Fruit fly (Drosophila melanogaster) whole organism, embryonic: Measurements from ENCODE around the gene tHMG1.

Experiments used
- Ada2b ChIP-seq: fragments of 200-800 bp; sonication (Bioruptor generic); IDR thresholded peaks from 2 replicates; pipeline ENCODE4 v1.3.6; 2022; ENCODE audit warnings: missing biosample characterization, missing genetic modification characterization
- C15 ChIP-seq: fragments of 200-800 bp; sonication (Bioruptor generic); IDR thresholded peaks from 3 replicates; pipeline ENCODE4 v1.3.6; 2022; ENCODE audit warnings: missing biosample characterization, missing genetic modification characterization
- CG10274 ChIP-seq: fragments of 200-800 bp; sonication (Bioruptor generic); optimal IDR thresholded peaks from 3 replicates; lab custom pipeline; 2017; ENCODE audit warnings: missing biosample characterization, mild to moderate bottlenecking, missing genetic modification characterization
- CG11695 ChIP-seq: fragments of 200-800 bp; sonication (Bioruptor generic); IDR thresholded peaks from 3 replicates; pipeline ENCODE4 v1.3.6; 2022; ENCODE audit warnings: missing biosample characterization, missing genetic modification characterization
- CG12391 ChIP-seq: fragments of 200-800 bp; sonication (Bioruptor generic); optimal IDR thresholded peaks from 3 replicates; lab custom pipeline; 2018; ENCODE audit warnings: missing biosample characterization, mild to moderate bottlenecking, missing genetic modification characterization, moderate library complexity
- CG13287 ChIP-seq: fragments of 200-800 bp; sonication (Bioruptor generic); IDR thresholded peaks from 2 replicates; pipeline ENCODE4 v1.3.6; 2022; ENCODE audit warnings: missing biosample characterization, missing genetic modification characterization; ENCODE audit not compliant: partially characterized antibody
- CG13624 ChIP-seq: fragments of 200-800 bp; sonication (Bioruptor generic); optimal IDR thresholded peaks from 2 replicates; lab custom pipeline; 2016; ENCODE audit warnings: missing biosample characterization, missing genetic modification characterization
- CG15011 ChIP-seq: fragments of 200-800 bp; sonication (Bioruptor generic); optimal IDR thresholded peaks from 3 replicates; lab custom pipeline; 2018; ENCODE audit warnings: missing biosample characterization, mild to moderate bottlenecking, missing genetic modification characterization
- CG17186 ChIP-seq: fragments of 200-800 bp; sonication (Bioruptor generic); optimal IDR thresholded peaks from 3 replicates; lab custom pipeline; 2017; ENCODE audit warnings: missing biosample characterization, missing genetic modification reagents, missing genetic modification characterization
- CG18011 ChIP-seq: fragments of 200-800 bp; sonication (Bioruptor generic); optimal IDR thresholded peaks from 2 replicates; lab custom pipeline; 2017; ENCODE audit warnings: missing biosample characterization, missing genetic modification characterization, mild to moderate bottlenecking, moderate library complexity, missing genotype
- CG34224 ChIP-seq: fragments of 200-800 bp; sonication (Bioruptor generic); IDR thresholded peaks from 3 replicates; pipeline ENCODE4 v1.3.6; 2022; ENCODE audit warnings: missing biosample characterization, missing genetic modification characterization; ENCODE audit not compliant: partially characterized antibody
- CG7987 ChIP-seq: fragments of 200-800 bp; sonication (Bioruptor generic); optimal IDR thresholded peaks from 2 replicates; lab custom pipeline; 2018; ENCODE audit warnings: missing biosample characterization, mild to moderate bottlenecking, missing genetic modification characterization, moderate library complexity
- CG8944 ChIP-seq: fragments of 200-800 bp; sonication (Bioruptor generic); optimal IDR thresholded peaks from 3 replicates; lab custom pipeline; 2016; ENCODE audit warnings: missing biosample characterization, missing genetic modification characterization
- CG9932 ChIP-seq: fragments of 200-800 bp; sonication (Bioruptor generic); IDR thresholded peaks from 2 replicates; pipeline ENCODE4 v1.3.6; 2022; ENCODE audit warnings: missing biosample characterization, missing genetic modification characterization
- Elba2 ChIP-seq: fragments of 200-800 bp; sonication (Bioruptor generic); optimal IDR thresholded peaks from 3 replicates; lab custom pipeline; 2016; ENCODE audit warnings: missing biosample characterization, missing genetic modification characterization
- Hmx ChIP-seq: fragments of 200-800 bp; sonication (Bioruptor generic); optimal IDR thresholded peaks from 2 replicates; lab custom pipeline; 2016; ENCODE audit warnings: missing biosample characterization, missing genetic modification characterization
- Lpt ChIP-seq: fragments of >200 bp; optimal IDR thresholded peaks from 2 replicates; lab custom pipeline; 2018; ENCODE audit warnings: missing biosample characterization, missing genetic modification characterization
- Med ChIP-seq: fragments of 200-800 bp; sonication (Bioruptor generic); peaks from one replicate; lab custom pipeline; 2016; ENCODE audit warnings: missing biosample characterization, missing genetic modification characterization, mild to moderate bottlenecking, inconsistent platforms, moderate library complexity
- NFAT ChIP-seq: fragments of 200-800 bp; sonication (Bioruptor generic); IDR thresholded peaks from 2 replicates; pipeline ENCODE4 v1.3.6; 2022; ENCODE audit warnings: missing biosample characterization, missing genetic modification characterization
- Opbp ChIP-seq: fragments of 200-800 bp; sonication (Bioruptor generic); IDR thresholded peaks from 3 replicates; pipeline ENCODE4 v1.3.6; 2022; ENCODE audit warnings: missing biosample characterization, missing genetic modification characterization; ENCODE audit not compliant: partially characterized antibody
- PHDP ChIP-seq: fragments of 200-800 bp; sonication (Bioruptor generic); optimal IDR thresholded peaks from 3 replicates; lab custom pipeline; 2018; ENCODE audit warnings: missing biosample characterization, mild to moderate bottlenecking, missing genetic modification characterization, moderate library complexity
- Rfx ChIP-seq: fragments of 200-800 bp; sonication (Bioruptor generic); IDR thresholded peaks from 2 replicates; pipeline ENCODE4 v1.3.6; 2022; ENCODE audit warnings: missing biosample characterization, missing genetic modification characterization
- Sry-δ ChIP-seq: fragments of 200-800 bp; sonication (Bioruptor generic); optimal IDR thresholded peaks from 2 replicates; lab custom pipeline; 2016; ENCODE audit warnings: missing biosample characterization, missing genetic modification characterization
- Ssrp ChIP-seq: fragments of 200-800 bp; sonication (Bioruptor generic); optimal IDR thresholded peaks from 2 replicates; lab custom pipeline; 2018; ENCODE audit warnings: missing biosample characterization, mild to moderate bottlenecking, missing genetic modification characterization, moderate library complexity
- ap ChIP-seq: fragments of 200-800 bp; sonication (Bioruptor generic); IDR thresholded peaks from 2 replicates; pipeline ENCODE4 v1.3.6; 2022; ENCODE audit warnings: missing biosample characterization, missing genetic modification characterization
- ato ChIP-seq: fragments of 200-800 bp; sonication (Bioruptor generic); IDR thresholded peaks from 2 replicates; pipeline ENCODE4 v1.3.6; 2022; ENCODE audit warnings: missing biosample characterization, missing genetic modification characterization; ENCODE audit not compliant: partially characterized antibody
- br ChIP-seq: fragments of >200 bp; optimal IDR thresholded peaks from 2 replicates; lab custom pipeline; 2017
- bsh ChIP-seq, 2 experiments: fragments of 200-800 bp; sonication (Bioruptor generic); optimal IDR thresholded peaks; 2 replicates each; lab custom pipeline; 2017 to 2018; ENCODE audit warnings: mild to moderate bottlenecking in 2 of 2, missing biosample characterization in 2 of 2, missing genetic modification characterization in 2 of 2, moderate library complexity in 1 of 2
- cad ChIP-seq: fragments of >200 bp; optimal IDR thresholded peaks from 2 replicates; lab custom pipeline; 2017; ENCODE audit warnings: missing biosample characterization, missing genetic modification characterization
- cas ChIP-seq: fragments of 200-800 bp; sonication (Bioruptor generic); IDR thresholded peaks from 2 replicates; pipeline ENCODE4 v1.3.6; 2022; ENCODE audit warnings: missing biosample characterization, missing genetic modification characterization
- cwo ChIP-seq: fragments of 200-800 bp; sonication (Bioruptor generic); optimal IDR thresholded peaks from 3 replicates; lab custom pipeline; 2017; ENCODE audit warnings: missing biosample characterization, missing genetic modification characterization, mild to moderate bottlenecking, moderate library complexity, missing genetic modification reagents
- fd102C ChIP-seq: fragments of 200-800 bp; sonication (Bioruptor generic); optimal IDR thresholded peaks from 2 replicates; lab custom pipeline; 2018; ENCODE audit warnings: missing biosample characterization, mild to moderate bottlenecking, missing genetic modification characterization, moderate library complexity
- gro ChIP-seq: fragments of 200-800 bp; sonication (Bioruptor generic); optimal IDR thresholded peaks from 2 replicates; lab custom pipeline; 2016; ENCODE audit warnings: missing biosample characterization, missing genetic modification characterization
- ind ChIP-seq: fragments of 200-800 bp; sonication (Bioruptor generic); optimal IDR thresholded peaks from 3 replicates; lab custom pipeline; 2016; ENCODE audit warnings: missing biosample characterization, missing genetic modification characterization
- kah ChIP-seq: fragments of 200-800 bp; sonication (Bioruptor generic); optimal IDR thresholded peaks from 2 replicates; lab custom pipeline; 2018; ENCODE audit warnings: missing biosample characterization, mild to moderate bottlenecking, missing genetic modification characterization
- knrl ChIP-seq: fragments of 200-800 bp; sonication (Bioruptor generic); IDR thresholded peaks from 3 replicates; pipeline ENCODE4 v1.3.6; 2022; ENCODE audit warnings: missing biosample characterization, missing genetic modification characterization; ENCODE audit not compliant: partially characterized antibody
- lilli ChIP-seq: fragments of 200-800 bp; sonication (Bioruptor generic); optimal IDR thresholded peaks from 3 replicates; lab custom pipeline; 2016; ENCODE audit warnings: missing biosample characterization, missing genetic modification characterization
- nerfin-2 ChIP-seq: fragments of 200-800 bp; sonication (Bioruptor generic); IDR thresholded peaks from 2 replicates; pipeline ENCODE4 v1.3.6; 2022; ENCODE audit warnings: missing biosample characterization, missing genetic modification characterization; ENCODE audit not compliant: partially characterized antibody
- nmo ChIP-seq: fragments of 200-800 bp; sonication (Bioruptor generic); optimal IDR thresholded peaks from 2 replicates; lab custom pipeline; 2018; ENCODE audit warnings: missing biosample characterization, mild to moderate bottlenecking, missing genetic modification characterization, moderate library complexity
- peb ChIP-seq: fragments of 200-800 bp; sonication (Bioruptor generic); IDR thresholded peaks from 2 replicates; pipeline ENCODE4 v1.3.6; 2022; ENCODE audit warnings: missing biosample characterization, missing genetic modification characterization
- pfk ChIP-seq: fragments of 200-800 bp; sonication (Bioruptor generic); optimal IDR thresholded peaks from 2 replicates; lab custom pipeline; 2018; ENCODE audit warnings: missing biosample characterization, mild to moderate bottlenecking, missing genetic modification characterization, moderate library complexity
- ro ChIP-seq: fragments of 200-800 bp; sonication (Bioruptor generic); IDR thresholded peaks from 2 replicates; pipeline ENCODE4 v1.3.6; 2022; ENCODE audit warnings: missing biosample characterization, missing genetic modification characterization
- sima ChIP-seq: fragments of 200-800 bp; sonication (Bioruptor generic); optimal IDR thresholded peaks from 2 replicates; lab custom pipeline; 2016; ENCODE audit warnings: missing biosample characterization, missing genetic modification characterization
- slou ChIP-seq: fragments of 200-800 bp; sonication (Bioruptor generic); optimal IDR thresholded peaks from 3 replicates; lab custom pipeline; 2016; ENCODE audit warnings: missing biosample characterization, missing genetic modification characterization
- sr ChIP-seq: fragments of 200-800 bp; sonication (Bioruptor generic); IDR thresholded peaks from 3 replicates; pipeline ENCODE4 v1.3.6; 2022; ENCODE audit warnings: missing biosample characterization, missing genetic modification characterization
- tna ChIP-seq: fragments of 200-800 bp; sonication (Bioruptor generic); IDR thresholded peaks from 2 replicates; pipeline ENCODE4 v1.3.6; 2022; ENCODE audit warnings: missing biosample characterization, missing genetic modification characterization; ENCODE audit not compliant: partially characterized antibody
- trem ChIP-seq: fragments of 200-800 bp; optimal IDR thresholded peaks from 3 replicates; lab custom pipeline; 2019; ENCODE audit warnings: missing biosample characterization, mild to moderate bottlenecking, missing genetic modification characterization, moderate library complexity
- ttk ChIP-seq: fragments of 200-800 bp; sonication (Bioruptor generic); IDR thresholded peaks from 2 replicates; pipeline ENCODE4 v2.1.2; 2022; ENCODE audit warnings: missing biosample characterization, missing genetic modification characterization
- zen2 ChIP-seq: fragments of 200-800 bp; sonication (Bioruptor generic); IDR thresholded peaks from 3 replicates; pipeline ENCODE4 v1.3.6; 2022; ENCODE audit warnings: missing biosample characterization, missing genetic modification characterization; ENCODE audit not compliant: partially characterized antibody

tHMG1 gene

dm6 chr3R:22528264-22529158 is 36.9 kb downstream of the tHMG1 start, which contains the start of gene CG5346 (continued):
- peak; percentile 79 for TF ChIP-seq CG34224 (GFP tag; lab: Robert Waterston, UW)
- TF ChIP-seq Ssrp (tag; lab: Kevin White, UChicago) = no peak
- no peak for TF ChIP-seq br (lab: Kevin White, UChicago)
- TF ChIP-seq tna (GFP tag; lab: Robert Waterston, UW) = peak; percentile 79
- TF ChIP-seq CG11695 (GFP tag; lab: Robert Waterston, UW) = no peak
- TF ChIP-seq cad (GFP tag; lab: Kevin White, UChicago) = no peak
- peak; percentile 58 for TF ChIP-seq Med (GFP tag; lab: Kevin White, UChicago)
- no peak for TF ChIP-seq Elba2 (GFP tag; lab: Kevin White, UChicago)
- TF ChIP-seq nerfin-2 (GFP tag; lab: Robert Waterston, UW) = peak; percentile 78
- peak; percentile 87 for TF ChIP-seq knrl (GFP tag; lab: Robert Waterston, UW)
- TF ChIP-seq slou = no peak
- TF ChIP-seq CG10274 (GFP tag; lab: Kevin White, UChicago) = no peak
- TF ChIP-seq ind = no peak
- no peak for TF ChIP-seq cas
- peak; percentile 45; the same call in 1 of the 2 replicates for TF ChIP-seq NFAT
- TF ChIP-seq ttk = no peak
- TF ChIP-seq CG8944 (GFP tag; lab: Kevin White, UChicago) = no peak
- TF ChIP-seq Sry-δ (GFP tag; lab: Kevin White, UChicago) = peak; percentile 60
- TF ChIP-seq Hmx (GFP tag; lab: Kevin White, UChicago) = no peak
- no peak for TF ChIP-seq CG17186
- no peak for TF ChIP-seq CG18011
- peak; percentile 87 for TF ChIP-seq CG13287
- no peak for TF ChIP-seq PHDP (tag; lab: Kevin White, UChicago)
- no peak for TF ChIP-seq cwo (GFP tag; lab: Kevin White, UChicago)
- TF ChIP-seq Lpt = no peak
- peak; percentile 30; the same call in 1 of the 2 replicates for TF ChIP-seq Rfx (GFP tag; lab: Robert Waterston, UW)
- TF ChIP-seq CG7987 (GFP tag; lab: Kevin White, UChicago) = peak; percentile 36
- TF ChIP-seq trem (tag; lab: Kevin White, UChicago) = no peak
- TF ChIP-seq sr (GFP tag; lab: Robert Waterston, UW) = no peak
- no peak for TF ChIP-seq ro (GFP tag; lab: Robert Waterston, UW)
- TF ChIP-seq gro (GFP tag; lab: Kevin White, UChicago) = peak; percentile 28
- no peak for TF ChIP-seq sima (GFP tag; lab: Kevin White, UChicago)
- TF ChIP-seq Opbp = peak; percentile 88
- TF ChIP-seq Ada2b = no peak
- no peak for TF ChIP-seq fd102C (GFP tag; lab: Kevin White, UChicago)
- TF ChIP-seq CG15011 (GFP tag; lab: Kevin White, UChicago) = no peak
- no peak for TF ChIP-seq CG12391 (tag; lab: Kevin White, UChicago)
- peak; percentile 87 for TF ChIP-seq ato (GFP tag; lab: Robert Waterston, UW)
- peak; percentile 38; the same call in 1 of the 2 replicates for TF ChIP-seq CG9932 (GFP tag; lab: Robert Waterston, UW)
- peak; percentile 36; the same call in 2 of the 3 replicates for TF ChIP-seq zen2
- TF ChIP-seq nmo (GFP tag; lab: Kevin White, UChicago) = peak; percentile 3
- TF ChIP-seq CG13624 (GFP tag; lab: Kevin White, UChicago) = no peak
- TF ChIP-seq bsh (GFP tag; optimal IDR thresholded peaks at IDR 0.05; lab: Kevin White, UChicago) = peak in 1 of 2 experiments; percentile 31
- peak; percentile 6 for TF ChIP-seq lilli (GFP tag; lab: Kevin White, UChicago)
- no peak for TF ChIP-seq peb (GFP tag; lab: Robert Waterston, UW)
- TF ChIP-seq ap (GFP tag; lab: Robert Waterston, UW) = no peak
- TF ChIP-seq pfk = no peak
- no peak for TF ChIP-seq kah (GFP tag; lab: Kevin White, UChicago)
- TF ChIP-seq C15 (GFP tag; lab: Robert Waterston, UW) = no peak
